Comparison of ENCODE assay signal across 2 fruit fly cellular contexts in the genomic region with DNA sequence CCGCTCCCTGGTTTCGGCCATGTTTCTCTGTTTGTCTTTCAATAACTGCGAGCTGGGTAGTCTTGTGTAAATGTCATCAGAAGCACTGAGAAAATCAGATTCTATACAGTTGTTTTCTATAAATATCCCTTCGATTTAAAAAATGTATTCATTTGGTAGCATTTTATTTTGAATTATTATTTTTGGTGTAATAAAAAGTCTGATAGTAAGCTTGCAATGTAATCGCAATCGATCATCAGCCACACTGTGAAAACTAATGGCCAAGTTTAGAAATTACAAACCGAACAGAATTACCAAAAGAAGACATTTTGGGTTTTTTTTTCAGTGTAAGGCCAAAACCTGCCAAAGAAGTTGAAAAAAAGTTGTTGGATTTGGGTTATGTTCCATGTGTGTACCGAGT.
TF ChIP-seq lines count a peak whose summit lies in the region.

No protein-coding gene starts in this region.

- no peak for TF ChIP-seq CTCF in whole organism, embryonic (GFP tag; optimal IDR thresholded peaks at IDR 0.05; lab: Kevin White, UChicago)

TF ChIP-seq in whole organism, embryonic, 481 proteins besides CTCF, POLR2A, EP300 and RAD21 (continues in another document):
- TF ChIP-seq dmrt99B (tag; optimal IDR thresholded peaks at IDR 0.05; lab: Kevin White, UChicago) (peak; percentile 31), CG43689 (GFP tag; IDR thresholded peaks at IDR 0.05; lab: Robert Waterston, UW) (no peak), unpg (GFP tag; optimal IDR thresholded peaks at IDR 0.05; lab: Kevin White, UChicago) (no peak), C15 (GFP tag; IDR thresholded peaks at IDR 0.05; lab: Robert Waterston, UW) (no peak), esg (GFP tag; conservative IDR thresholded peaks at IDR 0.05; lab: Robert Waterston, UW) (no peak), CG1602 (GFP tag; optimal IDR thresholded peaks at IDR 0.05; lab: Kevin White, UChicago) (no peak), ara (GFP tag; IDR thresholded peaks at IDR 0.05; lab: Robert Waterston, UW) (no peak), trem (tag; optimal IDR thresholded peaks at IDR 0.05; lab: Kevin White, UChicago) (no peak), vvl (GFP tag; IDR thresholded peaks at IDR 0.05; lab: Robert Waterston, UW) (no peak), CG11504 (tag; optimal IDR thresholded peaks at IDR 0.05; lab: Kevin White, UChicago) (no peak), Kr (GFP tag; optimal IDR thresholded peaks at IDR 0.05; lab: Kevin White, UChicago) (no peak), CG17359 (tag; optimal IDR thresholded peaks at IDR 0.05; lab: Kevin White, UChicago) (peak; percentile 16), CG14050 (GFP tag; IDR thresholded peaks at IDR 0.05; lab: Robert Waterston, UW) (no peak), Asciz (GFP tag; optimal IDR thresholded peaks at IDR 0.05; lab: Kevin White, UChicago) (no peak), Hmx (GFP tag; optimal IDR thresholded peaks at IDR 0.05; lab: Kevin White, UChicago) (no peak), CG15269 (tag; optimal IDR thresholded peaks at IDR 0.05; lab: Kevin White, UChicago) (no peak), Aef1 (GFP tag; IDR thresholded peaks at IDR 0.05; lab: Robert Waterston, UW) (no peak), seq (GFP tag; IDR thresholded peaks at IDR 0.05; lab: Robert Waterston, UW) (0 out of 2 replicates have a peak, but pooled peaks have one; percentile 14), Hmr (GFP tag; optimal IDR thresholded peaks at IDR 0.05; lab: Kevin White, UChicago) (peak; percentile 38), Hey (tag; optimal IDR thresholded peaks at IDR 0.05; lab: Kevin White, UChicago) (no peak), Ets65A (GFP tag; lab: Kevin White, UChicago) (peak; percentile 77), sens (GFP tag; lab: Kevin White, UChicago) (peak; percentile 71), CG8765 (GFP tag; IDR thresholded peaks at IDR 0.05; lab: Robert Waterston, UW) (no peak), CG18599 (GFP tag; optimal IDR thresholded peaks at IDR 0.05; lab: Kevin White, UChicago) (peak; percentile 38), Jarid2 (GFP tag; optimal IDR thresholded peaks at IDR 0.05; lab: Kevin White, UChicago) (no peak), Tbp (GFP tag; optimal IDR thresholded peaks at IDR 0.05; lab: Kevin White, UChicago) (no peak), CG6683 (GFP tag; optimal IDR thresholded peaks at IDR 0.05; lab: Kevin White, UChicago) (no peak), Sry-β (GFP tag; optimal IDR thresholded peaks at IDR 0.05; lab: Kevin White, UChicago) (no peak), CG14965 (GFP tag; optimal IDR thresholded peaks at IDR 0.05; lab: Kevin White, UChicago; ENCODE audit: borderline replicate concordance) (no peak), CG3726 (GFP tag; IDR thresholded peaks at IDR 0.05; lab: Robert Waterston, UW) (no peak), al (GFP tag; IDR thresholded peaks at IDR 0.05; lab: Robert Waterston, UW) (no peak), Atf-2 (GFP tag; optimal IDR thresholded peaks at IDR 0.05; lab: Kevin White, UChicago) (no peak), Nf-YC (tag; optimal IDR thresholded peaks at IDR 0.05; lab: Kevin White, UChicago) (no peak), CG14667 (GFP tag; IDR thresholded peaks at IDR 0.05; lab: Robert Waterston, UW) (no peak), CG3407 (GFP tag; optimal IDR thresholded peaks at IDR 0.05; lab: Kevin White, UChicago) (no peak), rib (GFP tag; IDR thresholded peaks at IDR 0.05; lab: Robert Waterston, UW) (no peak), MESR4 (GFP tag; optimal IDR thresholded peaks at IDR 0.05; lab: Kevin White, UChicago) (no peak), Lim3 (GFP tag; IDR thresholded peaks at IDR 0.05; lab: Robert Waterston, UW) (no peak), CG7556 (GFP tag; optimal IDR thresholded peaks at IDR 0.05; lab: Kevin White, UChicago) (peak; percentile 40), CG1529 (GFP tag; optimal IDR thresholded peaks at IDR 0.05; lab: Kevin White, UChicago) (no peak), CG15514 (GFP tag; optimal IDR thresholded peaks at IDR 0.05; lab: Kevin White, UChicago) (no peak), CG33557 (GFP tag; optimal IDR thresholded peaks at IDR 0.05; lab: Kevin White, UChicago) (no peak), fd96Cb (tag; optimal IDR thresholded peaks at IDR 0.05; lab: Kevin White, UChicago) (peak; percentile 12), CG15601 (tag; optimal IDR thresholded peaks at IDR 0.05; lab: Kevin White, UChicago) (no peak), CG7987 (GFP tag; optimal IDR thresholded peaks at IDR 0.05; lab: Kevin White, UChicago) (no peak), Hsf (GFP tag; optimal IDR thresholded peaks at IDR 0.05; lab: Kevin White, UChicago) (no peak)

TF ChIP-seq in whole organism, prepupa, 60 proteins besides CTCF, POLR2A, EP300 and RAD21:
- TF ChIP-seq CG32006 (GFP tag; optimal IDR thresholded peaks at IDR 0.05; lab: Kevin White, UChicago): peak; percentile 20
- no peak for TF ChIP-seq Hr38 (GFP tag; optimal IDR thresholded peaks at IDR 0.05; lab: Kevin White, UChicago)
- no peak for TF ChIP-seq lz (GFP tag; optimal IDR thresholded peaks at IDR 0.05; lab: Kevin White, UChicago)
- no peak for TF ChIP-seq CG6808 (GFP tag; optimal IDR thresholded peaks at IDR 0.05; lab: Kevin White, UChicago)
- peak; percentile 23 for TF ChIP-seq Eip78C (GFP tag; lab: Kevin White, UChicago)
- TF ChIP-seq CG8119 (GFP tag; IDR thresholded peaks at IDR 0.05; lab: Robert Waterston, UW): 0 out of 3 replicates have a peak, but pooled peaks have one; percentile 14
TF ChIP-seq in whole organism, prepupa: peak in this region for 3.
